Fruit fly (Drosophila melanogaster): Measurements from ENCODE around the gene CG43679.

The CG43679 gene

DNA sequence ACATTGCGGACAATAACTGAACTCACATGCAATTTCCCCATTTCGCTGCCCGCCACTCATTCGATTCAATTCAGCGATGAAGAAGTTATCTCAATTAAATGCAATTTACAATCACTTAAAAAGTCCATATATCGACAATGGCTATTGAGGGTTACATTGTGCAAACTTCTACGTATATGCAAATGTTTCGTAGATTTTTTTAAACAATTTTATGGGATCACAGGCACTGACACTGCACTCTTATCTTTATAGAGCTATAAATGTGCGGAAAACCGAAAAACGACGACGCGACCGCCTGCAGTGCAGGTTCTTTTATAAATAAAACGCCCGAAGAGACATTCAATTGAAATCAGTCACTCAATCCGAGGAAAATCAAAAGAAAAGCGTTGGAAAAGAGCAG lies 37.1 kb upstream of the CG43679 start:
- peak; percentile 95 for TF ChIP-seq svp (GFP tag)
- TF ChIP-seq CG6276 (GFP tag; optimal IDR thresholded peaks at IDR 0.05), result peak; percentile 5
- no peak for TF ChIP-seq eg (GFP tag; IDR thresholded peaks at IDR 0.05)
- no peak for TF ChIP-seq cyc (GFP tag; optimal IDR thresholded peaks at IDR 0.05)
- no peak for TF ChIP-seq CG32006 (GFP tag; optimal IDR thresholded peaks at IDR 0.05)
- no peak for TF ChIP-seq CG34406 (GFP tag; optimal IDR thresholded peaks at IDR 0.05)
- TF ChIP-seq dsx (GFP tag; optimal IDR thresholded peaks at IDR 0.05; ENCODE audit: poor library complexity, severe bottlenecking), result no peak
- TF ChIP-seq CG15336 (GFP tag; IDR thresholded peaks at IDR 0.05), result peak; percentile 17; the same call in 1 of the 2 replicates

- no peak for TF ChIP-seq CG6276 (GFP tag; optimal IDR thresholded peaks at IDR 0.05)
- no peak for TF ChIP-seq fkh (GFP tag; optimal IDR thresholded peaks at IDR 0.05)
- no peak for TF ChIP-seq acj6 (GFP tag; optimal IDR thresholded peaks at IDR 0.05)
- no peak for TF ChIP-seq CG7368 (GFP tag; optimal IDR thresholded peaks at IDR 0.05)
- no peak for TF ChIP-seq CG6808 (GFP tag; optimal IDR thresholded peaks at IDR 0.05)
- no peak for TF ChIP-seq Smox (GFP tag; optimal IDR thresholded peaks at IDR 0.05)
- no peak for TF ChIP-seq CG6854 (GFP tag; optimal IDR thresholded peaks at IDR 0.05)
- TF ChIP-seq CG4318 (GFP tag; optimal IDR thresholded peaks at IDR 0.05), result no peak
- TF ChIP-seq CG8632 (GFP tag; optimal IDR thresholded peaks at IDR 0.05), result no peak
- no peak for TF ChIP-seq net (GFP tag; optimal IDR thresholded peaks at IDR 0.05)
- TF ChIP-seq Hr38 (GFP tag; optimal IDR thresholded peaks at IDR 0.05), result no peak
- TF ChIP-seq CG8319 (GFP tag; optimal IDR thresholded peaks at IDR 0.05), result no peak
- TF ChIP-seq svp (GFP tag), result no peak
- no peak for TF ChIP-seq CG11902 (GFP tag; optimal IDR thresholded peaks at IDR 0.05)
- no peak for TF ChIP-seq CG16779 (tag; optimal IDR thresholded peaks at IDR 0.05)
- no peak for TF ChIP-seq CG1621 (tag; optimal IDR thresholded peaks at IDR 0.05)
These were observed 33.1 kb upstream of the CG43679 start for dm6 chr3L:15084288-15084687.

dm6 chr3L:15079278-15079677 lies 28.1 kb upstream of the CG43679 start:
- TF ChIP-seq CG6163 (GFP tag; IDR thresholded peaks at IDR 0.05) (0 out of 3 replicates have a peak, but pooled peaks have one; percentile 20), Eip93F (GFP tag; optimal IDR thresholded peaks at IDR 0.05) (no peak), CG3919 (GFP tag; optimal IDR thresholded peaks at IDR 0.05) (peak; percentile 12)

- no peak for TF ChIP-seq CG6808 (GFP tag; optimal IDR thresholded peaks at IDR 0.05)
- TF ChIP-seq cyc (GFP tag; optimal IDR thresholded peaks at IDR 0.05), result no peak
- TF ChIP-seq Blimp-1 (GFP tag; optimal IDR thresholded peaks at IDR 0.05), result no peak
- no peak for TF ChIP-seq Smox (GFP tag; optimal IDR thresholded peaks at IDR 0.05)
- no peak for TF ChIP-seq CG32006 (GFP tag; optimal IDR thresholded peaks at IDR 0.05)
- TF ChIP-seq CG34406 (GFP tag; optimal IDR thresholded peaks at IDR 0.05), result no peak
These were observed 27.1 kb upstream of the CG43679 start, which contains the start of gene Or71a for dm6 chr3L:15078347-15078746. Gene Or71a, minus strand, starts transcription at chr3L:15078447.

- TF ChIP-seq Eip78C (GFP tag), result peak; percentile 37
- peak; percentile 29 for TF ChIP-seq Sox14 (GFP tag; optimal IDR thresholded peaks at IDR 0.05)
- TF ChIP-seq Sox102F (GFP tag; optimal IDR thresholded peaks at IDR 0.05), result no peak
- TF ChIP-seq Met (GFP tag; optimal IDR thresholded peaks at IDR 0.05), result no peak
- peak; percentile 96 for TF ChIP-seq svp (GFP tag)
- no peak for TF ChIP-seq CG16779 (tag; optimal IDR thresholded peaks at IDR 0.05)
- TF ChIP-seq CG11294 (GFP tag; IDR thresholded peaks at IDR 0.05), result no peak
- peak; percentile 51 for TF ChIP-seq CG6276 (GFP tag; optimal IDR thresholded peaks at IDR 0.05)
These were observed 25.2 kb upstream of the CG43679 start for dm6 chr3L:15076380-15076779.

DNA sequence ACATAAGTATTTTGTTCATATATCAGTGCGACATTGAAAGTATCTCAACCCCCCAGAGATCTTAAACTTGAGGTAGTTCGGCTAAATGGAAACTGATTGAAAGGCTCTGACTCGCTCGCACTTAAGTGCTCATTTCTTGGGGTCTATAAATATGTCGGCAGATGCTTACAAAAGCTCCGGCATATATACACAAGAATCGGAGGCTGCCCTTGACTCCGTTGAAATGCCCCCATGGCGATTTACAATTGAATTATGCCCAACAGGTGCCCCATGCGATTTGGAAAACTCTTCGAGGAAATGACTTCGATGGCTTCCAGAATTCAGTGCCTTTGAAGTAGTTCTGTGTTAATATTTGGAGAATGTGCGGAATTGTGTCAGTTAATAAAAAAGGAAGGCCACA lies 22.5 kb upstream of the CG43679 start:
- TF ChIP-seq Eip93F (GFP tag; optimal IDR thresholded peaks at IDR 0.05), result no peak
- no peak for TF ChIP-seq CG11294 (GFP tag; IDR thresholded peaks at IDR 0.05)

Data from whole organism, prepupa.